Fruit fly (Drosophila melanogaster) whole organism, adult: ENCODE measurements around the gene upd3.

Experiments
- CG11617 ChIP-seq: fragments of 200-800 bp; sonication (Bioruptor generic); optimal IDR thresholded peaks from 2 replicates; lab custom pipeline; 2017; ENCODE audit warnings: mild to moderate bottlenecking, missing biosample characterization, missing genetic modification reagents, missing genetic modification characterization
- CG12768 ChIP-seq: fragments of 200-800 bp; sonication (Bioruptor generic); optimal IDR thresholded peaks from 2 replicates; lab custom pipeline; 2017; ENCODE audit warnings: missing biosample characterization, missing genetic modification characterization, mild to moderate bottlenecking, moderate library complexity, missing genetic modification reagents
- CG14711 ChIP-seq: fragments of 200-800 bp; sonication (Bioruptor generic); optimal IDR thresholded peaks from 2 replicates; lab custom pipeline; 2018; ENCODE audit warnings: missing biosample characterization, mild to moderate bottlenecking, missing genetic modification characterization, moderate library complexity
- CG1620 ChIP-seq: fragments of 200-800 bp; sonication (Bioruptor generic); optimal IDR thresholded peaks from 2 replicates; lab custom pipeline; 2016; ENCODE audit warnings: missing biosample characterization, missing genetic modification characterization
- CG33017 ChIP-seq: fragments of 200-800 bp; sonication (Bioruptor generic); optimal IDR thresholded peaks from 2 replicates; lab custom pipeline; 2018; ENCODE audit warnings: missing biosample characterization, mild to moderate bottlenecking, missing genetic modification characterization, moderate library complexity
- CG5204 ChIP-seq: fragments of 200-800 bp; sonication (Bioruptor generic); optimal IDR thresholded peaks from 2 replicates; lab custom pipeline; 2016; ENCODE audit warnings: missing biosample characterization, missing genetic modification characterization
- CG7045 ChIP-seq: fragments of 200-800 bp; sonication (Bioruptor generic); optimal IDR thresholded peaks from 2 replicates; lab custom pipeline; 2017; ENCODE audit warnings: missing biosample characterization, mild to moderate bottlenecking, missing genetic modification characterization
- CG7101 ChIP-seq: fragments of 200-800 bp; sonication (Bioruptor generic); optimal IDR thresholded peaks from 2 replicates; lab custom pipeline; 2018; ENCODE audit warnings: missing biosample characterization, mild to moderate bottlenecking, missing genetic modification characterization, moderate library complexity
- Clk ChIP-seq: fragments of 200-800 bp; sonication (Bioruptor generic); optimal IDR thresholded peaks from 2 replicates; lab custom pipeline; 2017; ENCODE audit warnings: missing biosample characterization, missing genetic modification characterization
- Crg-1 ChIP-seq: fragments of 200-800 bp; sonication (Bioruptor generic); optimal IDR thresholded peaks from 2 replicates; lab custom pipeline; 2016; ENCODE audit warnings: missing biosample characterization, missing genetic modification characterization
- Hr96 ChIP-seq: fragments of 200-800 bp; sonication (Bioruptor generic); optimal IDR thresholded peaks from 2 replicates; lab custom pipeline; 2016; ENCODE audit warnings: missing biosample characterization, missing genetic modification characterization
- Mnt ChIP-seq: fragments of 200-800 bp; sonication (Bioruptor generic); optimal IDR thresholded peaks from 2 replicates; lab custom pipeline; 2016; ENCODE audit warnings: missing biosample characterization, mild to moderate bottlenecking, missing genetic modification characterization
- bab1 ChIP-seq: fragments of 200-800 bp; sonication (Bioruptor generic); optimal IDR thresholded peaks from 3 replicates; lab custom pipeline; 2019; ENCODE audit warnings: missing biosample characterization, mild to moderate bottlenecking, missing genetic modification characterization, moderate library complexity
- cic ChIP-seq: fragments of 200-800 bp; sonication (Bioruptor generic); optimal IDR thresholded peaks from 2 replicates; lab custom pipeline; 2017; ENCODE audit warnings: missing biosample characterization, mild to moderate bottlenecking, missing genetic modification characterization, moderate library complexity
- cnc ChIP-seq, 2 experiments: fragments of >200 bp; optimal IDR thresholded peaks; 2 replicates each; lab custom pipeline; 2017
- kay ChIP-seq: fragments of 200-800 bp; sonication (Bioruptor generic); peaks from one replicate; lab custom pipeline; 2016; ENCODE audit warnings: missing biosample characterization, missing genetic modification characterization, borderline replicate concordance
- ovo ChIP-seq: fragments of 200-800 bp; sonication (Bioruptor generic); optimal IDR thresholded peaks from 2 replicates; lab custom pipeline; 2016; ENCODE audit warnings: missing biosample characterization, missing genetic modification characterization
- pad ChIP-seq: fragments of 200-800 bp; sonication (Bioruptor generic); optimal IDR thresholded peaks from 3 replicates; lab custom pipeline; 2017; ENCODE audit warnings: missing biosample characterization, missing genetic modification characterization, mild to moderate bottlenecking, moderate library complexity, missing genetic modification reagents
- tj ChIP-seq: fragments of 200-800 bp; sonication (Bioruptor generic); optimal IDR thresholded peaks from 3 replicates; lab custom pipeline; 2017; ENCODE audit warnings: missing biosample characterization, mild to moderate bottlenecking, missing genetic modification characterization, moderate library complexity
- toe ChIP-seq: fragments of 200-800 bp; sonication (Bioruptor generic); optimal IDR thresholded peaks from 2 replicates; lab custom pipeline; 2016; ENCODE audit warnings: missing biosample characterization, missing genetic modification characterization

Gene upd3

dm6 chrX:18256244-18256885, 20.7 kb upstream of the upd3 start:
- TF ChIP-seq Clk (GFP tag; lab: Kevin White, UChicago), result no peak
- TF ChIP-seq CG1620, result no peak
- no peak for TF ChIP-seq kay (GFP tag; lab: Kevin White, UChicago)
- no peak for TF ChIP-seq cnc (optimal IDR thresholded peaks at IDR 0.05; lab: Kevin White, UChicago)
- no peak for TF ChIP-seq CG7045
- TF ChIP-seq Crg-1 (GFP tag; lab: Kevin White, UChicago), result no peak
- no peak for TF ChIP-seq tj
- no peak for TF ChIP-seq ovo
- no peak for TF ChIP-seq CG5204 (GFP tag; lab: Kevin White, UChicago)
- no peak for TF ChIP-seq CG33017 (tag; lab: Kevin White, UChicago)
- no peak for TF ChIP-seq bab1 (GFP tag; lab: Kevin White, UChicago)
- TF ChIP-seq CG12768, result no peak
- TF ChIP-seq CG7101 (tag; lab: Kevin White, UChicago), result no peak
- no peak for TF ChIP-seq Mnt
- TF ChIP-seq toe, result no peak

DNA sequence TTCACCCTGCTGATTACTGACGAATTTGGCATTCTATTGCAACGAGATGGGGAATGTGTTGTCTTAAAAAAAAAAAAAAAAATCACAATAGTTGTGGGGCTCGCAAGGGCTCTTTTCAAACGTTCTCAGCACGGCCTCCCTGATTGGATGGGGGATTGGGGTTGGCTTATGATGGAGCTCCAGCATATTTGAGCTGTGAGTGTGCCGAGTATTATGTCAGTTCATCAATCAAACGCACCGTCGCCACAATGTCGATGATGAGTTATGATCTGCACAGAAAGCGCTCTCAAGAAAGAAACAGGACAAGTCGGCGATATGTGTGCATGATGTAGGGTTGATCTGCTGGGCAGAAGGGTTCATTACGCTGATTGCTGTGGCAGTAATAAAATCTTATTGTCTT, 17.6 kb upstream of the upd3 start, which contains the start of gene CG15059:
Gene CG15059, minus strand, starts transcription at position 101 of the 400 bp plus-strand sequence.
- TF ChIP-seq pad (GFP tag; lab: Kevin White, UChicago), result no peak
- TF ChIP-seq Mnt, result no peak
- no peak for TF ChIP-seq CG33017 (tag; lab: Kevin White, UChicago)
- TF ChIP-seq ovo, result no peak
- TF ChIP-seq Clk (GFP tag; lab: Kevin White, UChicago), result no peak
- TF ChIP-seq CG11617 (GFP tag; lab: Kevin White, UChicago), result no peak
- TF ChIP-seq CG1620, result no peak
- TF ChIP-seq cnc (optimal IDR thresholded peaks at IDR 0.05; lab: Kevin White, UChicago), result no peak
- TF ChIP-seq cic (GFP tag; lab: Kevin White, UChicago), result no peak
- TF ChIP-seq CG7101 (tag; lab: Kevin White, UChicago), result no peak
- no peak for TF ChIP-seq CG14711
- TF ChIP-seq Hr96 (GFP tag; lab: Kevin White, UChicago), result no peak
- no peak for TF ChIP-seq CG5204 (GFP tag; lab: Kevin White, UChicago)
- no peak for TF ChIP-seq CG12768
- no peak for TF ChIP-seq bab1 (GFP tag; lab: Kevin White, UChicago)

dm6 chrX:18259984-18260550, 17.0 kb upstream of the upd3 start:
- TF ChIP-seq bab1 (GFP tag; lab: Kevin White, UChicago) (no peak), CG1620 (no peak), CG14711 (no peak), pad (GFP tag; lab: Kevin White, UChicago) (no peak), Clk (GFP tag; lab: Kevin White, UChicago) (no peak), CG5204 (GFP tag; lab: Kevin White, UChicago) (no peak), Crg-1 (GFP tag; lab: Kevin White, UChicago) (no peak), kay (GFP tag; lab: Kevin White, UChicago) (no peak), CG7045 (no peak), Hr96 (GFP tag; lab: Kevin White, UChicago) (no peak), ovo (no peak), Mnt (no peak), CG12768 (no peak), cic (GFP tag; lab: Kevin White, UChicago) (no peak), toe (no peak), CG33017 (tag; lab: Kevin White, UChicago) (no peak), CG11617 (GFP tag; lab: Kevin White, UChicago) (no peak), CG7101 (tag; lab: Kevin White, UChicago) (no peak)

DNA sequence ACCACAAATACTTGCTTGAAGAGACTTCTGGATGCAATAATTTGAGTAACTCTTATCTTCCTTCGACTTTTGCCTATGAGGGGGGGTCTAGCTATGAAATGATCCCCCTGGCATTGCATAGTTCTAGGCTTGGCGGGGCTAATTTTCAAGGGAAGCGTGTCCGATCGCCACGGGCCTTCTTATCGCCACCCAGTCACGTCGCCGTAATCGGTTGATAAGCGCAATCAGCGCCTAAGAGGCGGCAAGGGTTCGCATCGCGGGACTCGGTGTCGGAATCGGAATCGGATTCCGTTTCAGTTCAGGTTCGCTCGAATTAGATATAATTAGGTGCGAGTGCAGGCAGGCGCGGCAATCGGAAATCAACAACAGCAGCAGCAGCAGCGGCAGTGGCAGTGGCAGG, 15.5 kb upstream of the upd3 start:
- TF ChIP-seq pad (GFP tag; lab: Kevin White, UChicago), result no peak

DNA sequence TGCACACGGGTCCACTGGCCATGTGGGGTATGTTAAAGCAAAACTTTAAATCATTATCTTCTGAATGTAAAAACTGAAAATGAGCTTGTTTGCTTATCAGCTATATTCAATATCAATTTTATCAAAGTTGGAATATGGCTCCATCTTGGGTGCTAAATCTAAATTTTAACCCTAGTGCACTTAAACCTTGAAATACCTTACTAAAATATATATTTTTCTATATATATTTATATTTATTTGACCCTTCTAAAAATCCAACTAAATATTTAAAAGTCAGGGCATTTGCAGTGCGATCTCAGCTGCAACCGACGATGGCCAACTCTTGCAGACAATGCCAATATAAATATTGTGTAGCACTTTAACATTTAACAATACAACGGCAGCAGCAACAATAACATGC, 14.9 kb upstream of the upd3 start:
- TF ChIP-seq CG14711, result no peak
- no peak for TF ChIP-seq bab1 (GFP tag; lab: Kevin White, UChicago)
- no peak for TF ChIP-seq Hr96 (GFP tag; lab: Kevin White, UChicago)
- TF ChIP-seq ovo, result no peak
- no peak for TF ChIP-seq cnc (optimal IDR thresholded peaks at IDR 0.05; lab: Kevin White, UChicago)
- no peak for TF ChIP-seq toe
- TF ChIP-seq kay (GFP tag; lab: Kevin White, UChicago), result no peak
- no peak for TF ChIP-seq Crg-1 (GFP tag; lab: Kevin White, UChicago)
- TF ChIP-seq Mnt, result no peak
- no peak for TF ChIP-seq CG5204 (GFP tag; lab: Kevin White, UChicago)
- no peak for TF ChIP-seq CG7045
- no peak for TF ChIP-seq cic (GFP tag; lab: Kevin White, UChicago)
- TF ChIP-seq Clk (GFP tag; lab: Kevin White, UChicago), result no peak
- TF ChIP-seq CG7101 (tag; lab: Kevin White, UChicago), result no peak
- TF ChIP-seq tj, result no peak
- TF ChIP-seq CG33017 (tag; lab: Kevin White, UChicago), result no peak

- no peak for TF ChIP-seq CG7045
- no peak for TF ChIP-seq CG33017 (tag; lab: Kevin White, UChicago)
- TF ChIP-seq bab1 (GFP tag; lab: Kevin White, UChicago), result no peak
- no peak for TF ChIP-seq cnc (optimal IDR thresholded peaks at IDR 0.05; lab: Kevin White, UChicago)
- TF ChIP-seq CG14711, result no peak
- no peak for TF ChIP-seq Hr96 (GFP tag; lab: Kevin White, UChicago)
- no peak for TF ChIP-seq CG5204 (GFP tag; lab: Kevin White, UChicago)
- no peak for TF ChIP-seq CG12768
- TF ChIP-seq kay (GFP tag; lab: Kevin White, UChicago), result no peak
- no peak for TF ChIP-seq tj
- no peak for TF ChIP-seq CG7101 (tag; lab: Kevin White, UChicago)
- TF ChIP-seq toe, result no peak
These were observed 13.7 kb upstream of the upd3 start for dm6 chrX:18263382-18263781.
